Worm (Caenorhabditis elegans) whole organism, mixed stage, embryonic: ENCODE data around the gene hlh-4.

Source experiments
- M03D4.4 ChIP-seq: sonication (generic microtip); optimal IDR thresholded peaks from 2 replicates; lab custom pipeline; 2017; ENCODE audit warnings: mild to moderate bottlenecking, missing genetic modification characterization, missing compliant biosample characterization
- blmp-1 ChIP-seq: fragments of 150-350 bp; optimal IDR thresholded peaks from 2 replicates; lab custom pipeline; 2014; ENCODE audit warnings: missing biosample characterization, missing genetic modification characterization
- ceh-39 ChIP-seq: fragments of 150-350 bp; optimal IDR thresholded peaks from 2 replicates; lab custom pipeline; 2014; ENCODE audit warnings: missing biosample characterization, missing genetic modification characterization
- ceh-43 ChIP-seq: fragments of 200-800 bp; sonication (Bioruptor generic); optimal IDR thresholded peaks from 2 replicates; lab custom pipeline; 2018; ENCODE audit warnings: mild to moderate bottlenecking, missing genetic modification characterization, moderate library complexity, missing compliant biosample characterization
- ceh-83 ChIP-seq: fragments of 200-800 bp; sonication (Bioruptor generic); optimal IDR thresholded peaks from 2 replicates; lab custom pipeline; 2018; ENCODE audit warnings: mild to moderate bottlenecking, missing genetic modification characterization, missing compliant biosample characterization
- ces-1 ChIP-seq: fragments of 150-350 bp; optimal IDR thresholded peaks from 2 replicates; lab custom pipeline; 2014; ENCODE audit warnings: missing biosample characterization, missing genetic modification reagents, missing genetic modification characterization
- drap-1 ChIP-seq: fragments of 200-800 bp; sonication (Bioruptor generic); optimal IDR thresholded peaks from 3 replicates; lab custom pipeline; 2018; ENCODE audit warnings: mild to moderate bottlenecking, missing genetic modification characterization, missing compliant biosample characterization
- flh-1 ChIP-seq: fragments of 200-800 bp; sonication (Bioruptor generic); optimal IDR thresholded peaks from 2 replicates; lab custom pipeline; 2018; ENCODE audit warnings: mild to moderate bottlenecking, missing genetic modification characterization, moderate library complexity, missing compliant biosample characterization
- ham-2 ChIP-seq: fragments of 200-800 bp; sonication (Bioruptor generic); optimal IDR thresholded peaks from 2 replicates; lab custom pipeline; 2018; ENCODE audit warnings: mild to moderate bottlenecking, missing genetic modification characterization, missing compliant biosample characterization
- hlh-1 ChIP-seq: fragments of 150-350 bp; optimal IDR thresholded peaks from 2 replicates; lab custom pipeline; 2014; ENCODE audit warnings: missing biosample characterization, missing genetic modification reagents, missing genetic modification characterization
- lin-13 ChIP-seq: fragments of 150-350 bp; optimal IDR thresholded peaks from 2 replicates; lab custom pipeline; 2014; ENCODE audit warnings: missing biosample characterization, missing genetic modification characterization
- lin-32 ChIP-seq: fragments of 200-800 bp; sonication (Bioruptor generic); optimal IDR thresholded peaks from 2 replicates; lab custom pipeline; 2018; ENCODE audit warnings: mild to moderate bottlenecking, missing genetic modification characterization, missing compliant biosample characterization
- lsy-2 ChIP-seq: fragments of 150-350 bp; optimal IDR thresholded peaks from 2 replicates; lab custom pipeline; 2014; ENCODE audit warnings: missing biosample characterization, missing genetic modification characterization
- mab-5 ChIP-seq: fragments of 150-350 bp; optimal IDR thresholded peaks from 2 replicates; lab custom pipeline; 2014; ENCODE audit warnings: missing biosample characterization, missing genetic modification characterization
- mep-1 ChIP-seq: fragments of 150-350 bp; optimal IDR thresholded peaks from 2 replicates; lab custom pipeline; 2017; ENCODE audit warnings: missing biosample characterization, missing genetic modification reagents, missing genetic modification characterization, inconsistent platforms
- mls-2 ChIP-seq: sonication (generic microtip); optimal IDR thresholded peaks from 2 replicates; lab custom pipeline; 2016; ENCODE audit warnings: mild to moderate bottlenecking, missing genetic modification characterization, moderate library complexity, missing compliant biosample characterization
- nhr-12 ChIP-seq: fragments of 150-350 bp; optimal IDR thresholded peaks from 2 replicates; lab custom pipeline; 2014; ENCODE audit warnings: missing biosample characterization, missing genetic modification characterization
- nhr-2 ChIP-seq: fragments of 150-350 bp; optimal IDR thresholded peaks from 2 replicates; lab custom pipeline; 2014; ENCODE audit warnings: missing biosample characterization, missing genetic modification characterization
- nhr-237 ChIP-seq: fragments of 150-350 bp; optimal IDR thresholded peaks from 2 replicates; lab custom pipeline; 2014; ENCODE audit warnings: missing biosample characterization, missing genetic modification characterization
- nhr-28 ChIP-seq: fragments of 150-350 bp; optimal IDR thresholded peaks from 2 replicates; lab custom pipeline; 2014; ENCODE audit warnings: missing biosample characterization, missing genetic modification characterization
- nhr-76 ChIP-seq: sonication (generic microtip); optimal IDR thresholded peaks from 2 replicates; lab custom pipeline; 2017; ENCODE audit warnings: missing biosample characterization, missing genetic modification characterization
- pha-4 ChIP-seq: fragments of 150-350 bp; optimal IDR thresholded peaks from 2 replicates; lab custom pipeline; 2018; ENCODE audit warnings: missing biosample characterization, missing genetic modification reagents, missing genetic modification characterization
- sem-2 ChIP-seq: fragments of 200-800 bp; sonication (Bioruptor generic); optimal IDR thresholded peaks from 2 replicates; lab custom pipeline; 2018; ENCODE audit warnings: mild to moderate bottlenecking, missing genetic modification characterization, missing compliant biosample characterization
- snpc-4 ChIP-seq: fragments of 150-350 bp; optimal IDR thresholded peaks from 2 replicates; lab custom pipeline; 2014; ENCODE audit warnings: missing biosample characterization, missing genetic modification characterization
- sptf-1 ChIP-seq: sonication (generic microtip); optimal IDR thresholded peaks from 2 replicates; lab custom pipeline; 2017; ENCODE audit warnings: mild to moderate bottlenecking, missing genetic modification characterization, moderate library complexity, missing compliant biosample characterization
- tbx-8 ChIP-seq: fragments of 200-800 bp; sonication (Bioruptor generic); optimal IDR thresholded peaks from 2 replicates; lab custom pipeline; 2018; ENCODE audit warnings: mild to moderate bottlenecking, missing genetic modification characterization, moderate library complexity, missing compliant biosample characterization
- unc-120 ChIP-seq: sonication (generic microtip); optimal IDR thresholded peaks from 2 replicates; lab custom pipeline; 2017; ENCODE audit warnings: missing genetic modification characterization, missing compliant biosample characterization; ENCODE audit not compliant: poor library complexity, severe bottlenecking
- unc-39 ChIP-seq: fragments of 150-350 bp; optimal IDR thresholded peaks from 2 replicates; lab custom pipeline; 2014; ENCODE audit warnings: missing biosample characterization, missing genetic modification characterization
- unc-62 ChIP-seq: fragments of 150-350 bp; optimal IDR thresholded peaks from 2 replicates; lab custom pipeline; 2014; ENCODE audit warnings: missing biosample characterization, missing genetic modification reagents, missing genetic modification characterization
- zip-8 ChIP-seq: fragments of 150-350 bp; optimal IDR thresholded peaks from 2 replicates; lab custom pipeline; 2014; ENCODE audit warnings: missing biosample characterization, missing genetic modification characterization
- ztf-11 ChIP-seq: fragments of 150-350 bp; optimal IDR thresholded peaks from 2 replicates; lab custom pipeline; 2014; ENCODE audit warnings: missing biosample characterization, missing genetic modification characterization

The hlh-4 gene

ce11 chrIII:9762093-9762748 lies 23.4 kb upstream of the hlh-4 start, which contains the start of gene gcc-2:
TSS of gene gcc-2 (minus strand) at chrIII:9762143.
- TF ChIP-seq mep-1 (tag; lab: Kevin White, UChicago) (no peak), ztf-11 (tag; lab: Kevin White, UChicago) (no peak), nhr-2 (tag; lab: Kevin White, UChicago) (no peak), sem-2 (no peak), mab-5 (tag; lab: Kevin White, UChicago) (no peak), ham-2 (GFP tag; lab: Kevin White, UChicago) (no peak), sptf-1 (tag; lab: Kevin White, UChicago) (no peak), drap-1 (no peak), unc-62 (no peak)

DNA sequence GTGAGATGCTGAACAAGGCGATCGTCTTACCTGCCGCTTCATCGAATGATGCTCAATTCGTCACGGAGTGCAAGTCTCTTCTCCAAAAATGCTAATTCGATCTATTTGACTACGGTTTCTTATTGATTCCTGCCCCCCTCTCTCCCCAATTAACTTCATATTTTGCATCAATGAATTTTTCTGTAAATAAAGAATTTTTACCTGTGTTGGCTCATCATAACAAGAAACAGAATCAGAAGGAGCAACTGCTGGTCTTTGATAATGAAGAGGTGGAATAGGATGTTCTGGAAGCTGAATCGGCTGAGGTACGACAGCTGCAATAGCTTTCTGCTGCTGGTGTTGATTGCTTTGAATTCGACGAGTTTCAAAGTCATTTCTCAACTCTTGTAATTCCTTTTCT lies 21.3 kb upstream of the hlh-4 start:
- TF ChIP-seq ces-1 (GFP tag; lab: Kevin White, UChicago) (no peak), lin-13 (tag; lab: Kevin White, UChicago) (no peak), M03D4.4 (tag; lab: Kevin White, UChicago) (no peak), ceh-39 (tag; lab: Kevin White, UChicago) (no peak), ceh-83 (GFP tag; lab: Kevin White, UChicago) (no peak), sem-2 (no peak), nhr-28 (no peak), pha-4 (tag; lab: Kevin White, UChicago) (no peak), flh-1 (GFP tag; lab: Kevin White, UChicago) (no peak), unc-62 (no peak), drap-1 (no peak), unc-39 (tag; lab: Kevin White, UChicago) (no peak), zip-8 (tag; lab: Kevin White, UChicago) (no peak), mab-5 (tag; lab: Kevin White, UChicago) (no peak), mep-1 (tag; lab: Kevin White, UChicago) (no peak), hlh-1 (no peak)

- TF ChIP-seq nhr-12 (tag; lab: Kevin White, UChicago) (no peak), sptf-1 (tag; lab: Kevin White, UChicago) (no peak), lin-13 (tag; lab: Kevin White, UChicago) (no peak), nhr-2 (tag; lab: Kevin White, UChicago) (no peak), drap-1 (no peak), mls-2 (tag; lab: Kevin White, UChicago) (no peak), ceh-83 (GFP tag; lab: Kevin White, UChicago) (no peak), tbx-8 (GFP tag; lab: Kevin White, UChicago) (no peak), flh-1 (GFP tag; lab: Kevin White, UChicago) (no peak), blmp-1 (tag; lab: Kevin White, UChicago) (no peak), nhr-76 (tag; lab: Kevin White, UChicago) (no peak), ham-2 (GFP tag; lab: Kevin White, UChicago) (no peak), lsy-2 (tag; lab: Kevin White, UChicago) (no peak), snpc-4 (tag; lab: Kevin White, UChicago) (no peak)
Observed at ce11 chrIII:9758848-9759247, 20.0 kb upstream of the hlh-4 start, which contains the start of gene rmd-1. TSS of gene rmd-1 (plus strand) at chrIII:9759094.

DNA sequence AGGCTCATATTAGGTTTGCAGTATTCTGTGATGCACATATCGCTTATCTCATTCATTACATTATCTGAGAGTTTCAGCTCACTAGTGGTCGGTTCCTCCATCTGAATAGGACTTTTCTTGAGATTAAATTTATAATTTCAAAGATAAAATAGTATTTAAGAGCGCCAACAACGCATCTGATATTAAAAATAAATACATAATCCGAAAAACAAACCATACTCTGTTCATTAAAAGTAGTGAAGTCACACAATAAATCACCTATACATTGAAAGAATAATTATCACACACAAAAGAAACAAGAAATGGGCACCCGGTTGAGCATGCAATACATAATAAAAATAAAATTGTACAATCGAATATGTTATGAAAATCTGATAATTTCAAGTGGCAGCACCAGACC lies 18.6 kb upstream of the hlh-4 start, which contains the start of gene vps-53:
Gene vps-53, minus strand, starts transcription at position 101 of the 400 bp plus-strand sequence.
- TF ChIP-seq lsy-2 (tag; lab: Kevin White, UChicago), result no peak
- no peak for TF ChIP-seq sptf-1 (tag; lab: Kevin White, UChicago)
- no peak for TF ChIP-seq snpc-4 (tag; lab: Kevin White, UChicago)
- no peak for TF ChIP-seq lin-13 (tag; lab: Kevin White, UChicago)
- TF ChIP-seq unc-39 (tag; lab: Kevin White, UChicago), result no peak
- TF ChIP-seq mls-2 (tag; lab: Kevin White, UChicago), result no peak
- TF ChIP-seq zip-8 (tag; lab: Kevin White, UChicago), result no peak
- no peak for TF ChIP-seq ceh-39 (tag; lab: Kevin White, UChicago)
- no peak for TF ChIP-seq M03D4.4 (tag; lab: Kevin White, UChicago)
- TF ChIP-seq ceh-83 (GFP tag; lab: Kevin White, UChicago), result no peak
- no peak for TF ChIP-seq ceh-43 (GFP tag; lab: Kevin White, UChicago)
- TF ChIP-seq lin-32 (GFP tag; lab: Kevin White, UChicago), result no peak
- TF ChIP-seq, all 35 proteins: peak for 0

ce11 chrIII:9752852-9753251 lies 14.0 kb upstream of the hlh-4 start, which contains the start of gene ech-6:
TSS of gene ech-6 (minus strand) at chrIII:9752883.
- TF ChIP-seq pha-4 (tag; lab: Kevin White, UChicago), result no peak
- TF ChIP-seq hlh-1, result no peak
- no peak for TF ChIP-seq M03D4.4 (tag; lab: Kevin White, UChicago)
- no peak for TF ChIP-seq zip-8 (tag; lab: Kevin White, UChicago)
- no peak for TF ChIP-seq sptf-1 (tag; lab: Kevin White, UChicago)
- no peak for TF ChIP-seq lin-32 (GFP tag; lab: Kevin White, UChicago)
- no peak for TF ChIP-seq nhr-237 (tag; lab: Kevin White, UChicago)
- no peak for TF ChIP-seq ztf-11 (tag; lab: Kevin White, UChicago)
- no peak for TF ChIP-seq drap-1
- no peak for TF ChIP-seq unc-120 (tag; lab: Kevin White, UChicago)
- TF ChIP-seq nhr-12 (tag; lab: Kevin White, UChicago), result no peak
